Worm (Caenorhabditis elegans): ENCODE results near the gene Y53F4B.27.
"Not testable (repeated sequence)": the region's sequence is repeated elsewhere in the genome, so short reads cannot be mapped to it uniquely, and the experiment has no call there.

Gene Y53F4B.27

ce11 chrII:15167340-15167739, 21.6 kb downstream of the Y53F4B.27 start, which contains the start of gene gst-28:
Gene gst-28 (minus strand): TSS chrII:15167577.
- no peak for TF ChIP-seq unc-62 (GFP tag; optimal IDR thresholded peaks at IDR 0.05)

- TF ChIP-seq unc-62 (GFP tag; optimal IDR thresholded peaks at IDR 0.05): no peak
These were observed 24.2 kb downstream of the Y53F4B.27 start, which contains the start of gene gst-29 for ce11 chrII:15169811-15170282. Gene gst-29 (minus strand): TSS chrII:15169861.

- not testable (repeated sequence) for TF ChIP-seq unc-62 (GFP tag; optimal IDR thresholded peaks at IDR 0.05)
These were observed 26.1 kb downstream of the Y53F4B.27 start, which contains the start of gene gst-39 for ce11 chrII:15171816-15172215. Gene gst-39 (minus strand): TSS chrII:15171916.

ce11 chrII:15173174-15173573, 27.5 kb downstream of the Y53F4B.27 start:
- TF ChIP-seq unc-62 (GFP tag; optimal IDR thresholded peaks at IDR 0.05): no peak

- no peak for TF ChIP-seq unc-62 (GFP tag; optimal IDR thresholded peaks at IDR 0.05)
These were observed 29.3 kb downstream of the Y53F4B.27 start, which contains the start of gene gst-31 for ce11 chrII:15174915-15175548. Gene gst-31 (minus strand): TSS chrII:15174965.

ce11 chrII:15175643-15176042, 29.9 kb downstream of the Y53F4B.27 start, which contains the start of gene Y53F4B.36:
Gene Y53F4B.36 (plus strand): TSS chrII:15175943.
- no peak for TF ChIP-seq unc-62 (GFP tag; optimal IDR thresholded peaks at IDR 0.05)

ce11 chrII:15178494-15178893, 32.8 kb downstream of the Y53F4B.27 start, which contains the start of gene gst-32:
Gene gst-32 (minus strand): TSS chrII:15178594.
- no peak for TF ChIP-seq unc-62 (GFP tag; optimal IDR thresholded peaks at IDR 0.05)

ce11 chrII:15183139-15183538, 37.4 kb downstream of the Y53F4B.27 start, which contains the start of gene gst-34:
Gene gst-34 (minus strand): TSS chrII:15183239.
- no peak for TF ChIP-seq unc-62 (GFP tag; optimal IDR thresholded peaks at IDR 0.05)

- TF ChIP-seq unc-62 (GFP tag; optimal IDR thresholded peaks at IDR 0.05): no peak
These were observed 39.6 kb downstream of the Y53F4B.27 start, which contains the start of gene gst-35 for ce11 chrII:15185289-15185688. Gene gst-35 (minus strand): TSS chrII:15185389.

ce11 chrII:15189956-15190355, 44.3 kb downstream of the Y53F4B.27 start:
- no peak for TF ChIP-seq unc-62 (GFP tag; optimal IDR thresholded peaks at IDR 0.05)

- no peak for TF ChIP-seq unc-62 (GFP tag; optimal IDR thresholded peaks at IDR 0.05)
These were observed 45.3 kb downstream of the Y53F4B.27 start for ce11 chrII:15190971-15191370.

- TF ChIP-seq unc-62 (GFP tag; optimal IDR thresholded peaks at IDR 0.05): no peak
These were observed 48.3 kb downstream of the Y53F4B.27 start for ce11 chrII:15193961-15194360.

- TF ChIP-seq unc-62 (GFP tag; optimal IDR thresholded peaks at IDR 0.05): no peak
These were observed 49.7 kb downstream of the Y53F4B.27 start for ce11 chrII:15195346-15195745.

- no peak for TF ChIP-seq unc-62 (GFP tag; optimal IDR thresholded peaks at IDR 0.05)
These were observed 50.7 kb downstream of the Y53F4B.27 start, which contains the start of gene spsb-1 for ce11 chrII:15196433-15196832. Gene spsb-1 (plus strand): TSS chrII:15196733.

- no peak for TF ChIP-seq unc-62 (GFP tag; optimal IDR thresholded peaks at IDR 0.05)
These were observed 51.8 kb downstream of the Y53F4B.27 start for ce11 chrII:15197500-15197899.
